Worm (Caenorhabditis elegans): ENCODE measurements around the gene cpt-5.

- TF ChIP-seq flt-1 (GFP tag; IDR thresholded peaks at IDR 0.05) (no peak), tbx-37 (GFP tag; conservative IDR thresholded peaks at IDR 0.05) (no peak), hnd-1 (tag; optimal IDR thresholded peaks at IDR 0.05) (no peak), ama-1 (optimal IDR thresholded peaks at IDR 0.05) (no peak), B0310.2 (tag; optimal IDR thresholded peaks at IDR 0.05) (no peak), F13C5.2 (tag; optimal IDR thresholded peaks at IDR 0.05) (no peak), ceh-36 (tag; optimal IDR thresholded peaks at IDR 0.05) (no peak), hmg-4 (GFP tag; optimal IDR thresholded peaks at IDR 0.05) (no peak), ets-7 (tag; optimal IDR thresholded peaks at IDR 0.05) (no peak)
Observed at ce11 chrV:13873323-13873722, 328 bp downstream of the cpt-5 start.
